Fruit fly (Drosophila melanogaster) whole organism, embryonic: ENCODE measurements around the gene Vha100-2.

Experiments
- CG10209 ChIP-seq: fragments of 200-800 bp; sonication (Bioruptor generic); optimal IDR thresholded peaks from 3 replicates; lab custom pipeline; 2017; ENCODE audit warnings: missing biosample characterization, mild to moderate bottlenecking, missing genetic modification characterization, missing genetic modification reagents
- CG10366 ChIP-seq: fragments of 200-800 bp; sonication (Bioruptor generic); IDR thresholded peaks from 2 replicates; pipeline ENCODE4 v1.3.6; 2022; ENCODE audit warnings: missing biosample characterization, missing genetic modification characterization
- CG11504 ChIP-seq: fragments of 200-800 bp; sonication (Bioruptor generic); optimal IDR thresholded peaks from 3 replicates; lab custom pipeline; 2019; ENCODE audit warnings: missing biosample characterization, mild to moderate bottlenecking, missing genetic modification characterization, moderate library complexity
- CG11695 ChIP-seq: fragments of 200-800 bp; sonication (Bioruptor generic); IDR thresholded peaks from 3 replicates; pipeline ENCODE4 v1.3.6; 2022; ENCODE audit warnings: missing biosample characterization, missing genetic modification characterization
- CG14441 ChIP-seq: fragments of 200-800 bp; sonication (Bioruptor generic); IDR thresholded peaks from 2 replicates; pipeline ENCODE4 v1.3.6; 2022; ENCODE audit warnings: missing biosample characterization, missing genetic modification characterization
- CG15514 ChIP-seq: fragments of 200-800 bp; sonication (Bioruptor generic); optimal IDR thresholded peaks from 3 replicates; lab custom pipeline; 2017; ENCODE audit warnings: missing biosample characterization, missing genetic modification characterization, mild to moderate bottlenecking, moderate library complexity, missing genetic modification reagents
- CG1602 ChIP-seq: fragments of 200-800 bp; sonication (Bioruptor generic); optimal IDR thresholded peaks from 3 replicates; lab custom pipeline; 2016; ENCODE audit warnings: missing biosample characterization, missing genetic modification characterization
- CG16863 ChIP-seq: fragments of 200-800 bp; sonication (Bioruptor generic); optimal IDR thresholded peaks from 3 replicates; lab custom pipeline; 2016; ENCODE audit warnings: missing biosample characterization, missing genetic modification characterization
- CG17385 ChIP-seq: fragments of 200-800 bp; sonication (Bioruptor generic); optimal IDR thresholded peaks from 3 replicates; lab custom pipeline; 2018; ENCODE audit warnings: missing biosample characterization, mild to moderate bottlenecking, missing genetic modification characterization
- CG2202 ChIP-seq: fragments of 200-800 bp; sonication (Bioruptor generic); optimal IDR thresholded peaks from 2 replicates; lab custom pipeline; 2018; ENCODE audit warnings: missing biosample characterization, mild to moderate bottlenecking, missing genetic modification characterization
- CG2712 ChIP-seq: fragments of 200-800 bp; optimal IDR thresholded peaks from 3 replicates; lab custom pipeline; 2019; ENCODE audit warnings: missing biosample characterization, mild to moderate bottlenecking, missing genetic modification characterization, moderate library complexity
- CG2875 ChIP-seq: fragments of 200-800 bp; sonication (Bioruptor generic); optimal IDR thresholded peaks from 2 replicates; lab custom pipeline; 2017; ENCODE audit warnings: missing biosample characterization, mild to moderate bottlenecking, missing genetic modification characterization, missing genetic modification reagents
- CG30403 ChIP-seq: fragments of 200-800 bp; sonication (Bioruptor generic); optimal IDR thresholded peaks from 3 replicates; lab custom pipeline; 2016; ENCODE audit warnings: missing biosample characterization, missing genetic modification characterization
- CG34422 ChIP-seq: fragments of 200-800 bp; sonication (Bioruptor generic); IDR thresholded peaks from 3 replicates; pipeline ENCODE4 v1.3.6; 2022; ENCODE audit warnings: missing biosample characterization, missing genetic modification characterization
- CG43689 ChIP-seq: fragments of 200-800 bp; sonication (Bioruptor generic); IDR thresholded peaks from 2 replicates; pipeline ENCODE4 v1.3.6; 2022; ENCODE audit warnings: missing biosample characterization, missing genetic modification characterization
- CG6683 ChIP-seq: fragments of 200-800 bp; sonication (Bioruptor generic); optimal IDR thresholded peaks from 2 replicates; lab custom pipeline; 2017; ENCODE audit warnings: missing biosample characterization, mild to moderate bottlenecking, missing genetic modification characterization, missing genetic modification reagents
- CG6765 ChIP-seq: fragments of 200-800 bp; sonication (Bioruptor generic); optimal IDR thresholded peaks from 3 replicates; lab custom pipeline; 2017; ENCODE audit warnings: missing biosample characterization, mild to moderate bottlenecking, missing genetic modification characterization
- CG7372 ChIP-seq: fragments of 200-800 bp; sonication (Bioruptor generic); IDR thresholded peaks from 2 replicates; pipeline ENCODE4 v1.3.6; 2022; ENCODE audit warnings: missing biosample characterization, missing genetic modification characterization
- CG8388 ChIP-seq: fragments of 200-800 bp; sonication (Bioruptor generic); optimal IDR thresholded peaks from 2 replicates; lab custom pipeline; 2019; ENCODE audit warnings: missing biosample characterization, mild to moderate bottlenecking, missing genetic modification characterization, moderate library complexity
- CG9727 ChIP-seq: fragments of 200-800 bp; sonication (Bioruptor generic); optimal IDR thresholded peaks from 3 replicates; lab custom pipeline; 2017; ENCODE audit warnings: missing biosample characterization, mild to moderate bottlenecking, missing genetic modification characterization
- CG9797 ChIP-seq: fragments of 200-800 bp; sonication (Bioruptor generic); optimal IDR thresholded peaks from 3 replicates; lab custom pipeline; 2018; ENCODE audit warnings: missing biosample characterization, mild to moderate bottlenecking, missing genetic modification characterization
- CG9932 ChIP-seq: fragments of 200-800 bp; sonication (Bioruptor generic); IDR thresholded peaks from 2 replicates; pipeline ENCODE4 v1.3.6; 2022; ENCODE audit warnings: missing biosample characterization, missing genetic modification characterization
- CoRest ChIP-seq: fragments of 200-800 bp; sonication (Bioruptor generic); optimal IDR thresholded peaks from 3 replicates; lab custom pipeline; 2018; ENCODE audit warnings: missing biosample characterization, mild to moderate bottlenecking, missing genetic modification characterization, moderate library complexity
- D ChIP-seq, 2 experiments: fragments of 200-800 bp in 1 of 2; fragments of >200 bp in 1 of 2; sonication (Bioruptor generic) in 1 of 2; optimal IDR thresholded peaks; 2 replicates in 1 of 2; 3 replicates in 1 of 2; lab custom pipeline; 2017; ENCODE audit warnings: mild to moderate bottlenecking in 1 of 2, missing biosample characterization in 1 of 2, missing genetic modification characterization in 1 of 2, missing genetic modification reagents in 1 of 2
- Ets65A ChIP-seq: fragments of 200-800 bp; sonication (Bioruptor generic); peaks from one replicate; lab custom pipeline; 2016; ENCODE audit warnings: missing biosample characterization, missing genetic modification characterization
- Gug ChIP-seq: fragments of 200-800 bp; sonication (Bioruptor generic); IDR thresholded peaks from 4 replicates; pipeline ENCODE4 v1.3.6; 2022; ENCODE audit warnings: missing biosample characterization, missing genetic modification characterization
- HmgZ ChIP-seq: fragments of 200-800 bp; sonication (Bioruptor generic); optimal IDR thresholded peaks from 2 replicates; lab custom pipeline; 2018; ENCODE audit warnings: missing biosample characterization, mild to moderate bottlenecking, missing genetic modification characterization
- Meics ChIP-seq: fragments of 200-800 bp; sonication (Bioruptor generic); optimal IDR thresholded peaks from 2 replicates; lab custom pipeline; 2017; ENCODE audit warnings: missing biosample characterization, mild to moderate bottlenecking, missing genetic modification characterization
- Nf-YB ChIP-seq: fragments of 200-800 bp; sonication (Bioruptor generic); optimal IDR thresholded peaks from 3 replicates; lab custom pipeline; 2019; ENCODE audit warnings: missing biosample characterization, mild to moderate bottlenecking, missing genetic modification characterization, moderate library complexity
- Side ChIP-seq: fragments of 200-800 bp; sonication (Bioruptor generic); optimal IDR thresholded peaks from 2 replicates; lab custom pipeline; 2016; ENCODE audit warnings: missing biosample characterization, missing genetic modification characterization
- Usf ChIP-seq: fragments of 200-800 bp; sonication (Bioruptor generic); optimal IDR thresholded peaks from 2 replicates; lab custom pipeline; 2017; ENCODE audit warnings: missing genotype, missing biosample characterization, missing genetic modification characterization
- Xbp1 ChIP-seq: fragments of 200-800 bp; sonication (Bioruptor generic); optimal IDR thresholded peaks from 3 replicates; lab custom pipeline; 2016; ENCODE audit warnings: missing biosample characterization, mild to moderate bottlenecking, missing genetic modification characterization
- ara ChIP-seq: fragments of 200-800 bp; sonication (Bioruptor generic); IDR thresholded peaks from 2 replicates; pipeline ENCODE4 v1.3.6; 2022; ENCODE audit warnings: missing biosample characterization, missing genetic modification characterization
- ci ChIP-seq: fragments of 200-800 bp; sonication (Bioruptor generic); IDR thresholded peaks from 3 replicates; pipeline ENCODE4 v1.3.6; 2022; ENCODE audit warnings: missing biosample characterization, missing genetic modification characterization
- corto ChIP-seq: fragments of 200-800 bp; sonication (Bioruptor generic); optimal IDR thresholded peaks from 2 replicates; lab custom pipeline; 2016; ENCODE audit warnings: missing biosample characterization, mild to moderate bottlenecking, missing genetic modification characterization, moderate library complexity
- dysf ChIP-seq: fragments of 200-800 bp; sonication (Bioruptor generic); IDR thresholded peaks from 3 replicates; pipeline ENCODE4 v1.3.6; 2022; ENCODE audit warnings: missing biosample characterization, missing genetic modification characterization
- fd3F ChIP-seq: fragments of 200-800 bp; sonication (Bioruptor generic); optimal IDR thresholded peaks from 2 replicates; lab custom pipeline; 2018; ENCODE audit warnings: missing biosample characterization, mild to moderate bottlenecking, missing genetic modification characterization, moderate library complexity
- hbn ChIP-seq: fragments of 200-800 bp; sonication (Bioruptor generic); IDR thresholded peaks from 2 replicates; pipeline ENCODE4 v1.3.6; 2022; ENCODE audit warnings: missing biosample characterization, missing genetic modification characterization; ENCODE audit not compliant: partially characterized antibody
- lbe ChIP-seq: fragments of 200-800 bp; sonication (Bioruptor generic); optimal IDR thresholded peaks from 2 replicates; lab custom pipeline; 2016; ENCODE audit warnings: missing biosample characterization, mild to moderate bottlenecking, missing genetic modification characterization
- lola ChIP-seq, 3 experiments: fragments of >200 bp in 2 of 3; fragments of 200-800 bp in 1 of 3; sonication (Bioruptor generic) in 1 of 3; optimal IDR thresholded peaks; 2 replicates each; lab custom pipeline; 2017 to 2019; ENCODE audit warnings: missing biosample characterization in 3 of 3, missing genetic modification characterization in 3 of 3, mild to moderate bottlenecking in 1 of 3, moderate library complexity in 1 of 3
- nmo ChIP-seq: fragments of 200-800 bp; sonication (Bioruptor generic); optimal IDR thresholded peaks from 2 replicates; lab custom pipeline; 2018; ENCODE audit warnings: missing biosample characterization, mild to moderate bottlenecking, missing genetic modification characterization, moderate library complexity
- org-1 ChIP-seq: fragments of 200-800 bp; sonication (Bioruptor generic); optimal IDR thresholded peaks from 2 replicates; lab custom pipeline; 2017; ENCODE audit warnings: missing biosample characterization, missing genetic modification characterization
- pan ChIP-seq, 4 experiments: fragments of >200 bp in 3 of 4; fragments of 200-800 bp in 1 of 4; sonication (Bioruptor generic) in 1 of 4; optimal IDR thresholded peaks in 3 of 4; IDR thresholded peaks in 1 of 4; 2 replicates each; pipeline versions ENCODE4 v1.3.6 to Lab custom; 2017 to 2022; ENCODE audit warnings: missing biosample characterization in 2 of 4, missing genetic modification characterization in 2 of 4, mixed read lengths in 1 of 4
- pho ChIP-seq: fragments of 200-800 bp; sonication (Bioruptor generic); optimal IDR thresholded peaks from 2 replicates; lab custom pipeline; 2016; ENCODE audit warnings: missing biosample characterization, missing genetic modification characterization
- seq ChIP-seq: fragments of 200-800 bp; sonication (Bioruptor generic); IDR thresholded peaks from 2 replicates; pipeline ENCODE4 v1.3.6; 2022; ENCODE audit warnings: missing biosample characterization, missing genetic modification characterization
- shn ChIP-seq: fragments of 200-800 bp; sonication (Bioruptor generic); optimal IDR thresholded peaks from 3 replicates; lab custom pipeline; 2016; ENCODE audit warnings: missing biosample characterization, missing genetic modification characterization
- slbo ChIP-seq: fragments of 200-800 bp; sonication (Bioruptor generic); IDR thresholded peaks from 2 replicates; pipeline ENCODE4 v1.3.6; 2022; ENCODE audit warnings: missing biosample characterization, missing genetic modification characterization
- tup ChIP-seq: fragments of 200-800 bp; sonication (Bioruptor generic); optimal IDR thresholded peaks from 2 replicates; lab custom pipeline; 2016; ENCODE audit warnings: missing biosample characterization, mild to moderate bottlenecking, missing genetic modification characterization, moderate library complexity
- unpg ChIP-seq: fragments of 200-800 bp; sonication (Bioruptor generic); optimal IDR thresholded peaks from 3 replicates; lab custom pipeline; 2018; ENCODE audit warnings: missing biosample characterization, mild to moderate bottlenecking, missing genetic modification characterization, moderate library complexity

The Vha100-2 gene

DNA sequence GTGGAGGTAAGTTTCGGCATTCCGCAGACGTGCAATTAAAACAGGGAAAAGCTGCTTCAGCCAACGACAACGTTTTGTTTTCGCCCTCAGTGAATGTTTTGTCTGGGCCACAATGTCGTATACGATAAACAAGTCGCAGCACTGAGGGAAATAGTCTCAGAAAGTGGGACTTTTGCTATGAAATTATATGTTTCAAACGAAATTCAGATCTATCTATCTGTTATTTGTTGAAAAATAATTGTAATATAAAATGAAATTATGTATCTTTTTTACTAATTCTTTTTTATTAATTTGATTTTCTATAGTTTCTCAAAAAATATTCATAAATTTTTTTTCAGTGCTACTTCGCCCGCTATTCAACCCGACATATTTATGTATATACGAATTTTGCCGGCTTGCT lies 5.5 kb downstream of the Vha100-2 start (continued):
- TF ChIP-seq CG11695 (GFP tag; lab: Robert Waterston, UW), result peak; percentile 54; the same call in 1 of the 3 replicates
- peak; percentile 31 for TF ChIP-seq HmgZ
- TF ChIP-seq CG10209 (GFP tag; lab: Kevin White, UChicago), result peak; percentile 40
- TF ChIP-seq CG9797, result no peak
- TF ChIP-seq Usf (GFP tag; lab: Kevin White, UChicago), result peak; percentile 7
- 0 out of 2 replicates have a peak, but pooled peaks have one; percentile 40 for TF ChIP-seq seq
- peak; percentile 64 for TF ChIP-seq CG2712 (tag; lab: Kevin White, UChicago)
- peak; percentile 54 for TF ChIP-seq CG9727 (GFP tag; lab: Kevin White, UChicago)
- TF ChIP-seq lola (GFP tag; optimal IDR thresholded peaks at IDR 0.05; lab: Kevin White, UChicago), result peak in 1 of 3 experiments; percentile 39
- TF ChIP-seq pho (GFP tag; lab: Kevin White, UChicago), result no peak
- peak; percentile 52 for TF ChIP-seq nmo (GFP tag; lab: Kevin White, UChicago)
- peak; percentile 24; the same call in 1 of the 2 replicates for TF ChIP-seq CG14441 (GFP tag; lab: Robert Waterston, UW)
- peak; percentile 65 for TF ChIP-seq dysf
- no peak for TF ChIP-seq hbn (GFP tag; lab: Robert Waterston, UW)
- peak; percentile 73 for TF ChIP-seq CG9932 (GFP tag; lab: Robert Waterston, UW)
- no peak for TF ChIP-seq shn (GFP tag; lab: Kevin White, UChicago)
- peak; percentile 15 for TF ChIP-seq CG6765
- peak; percentile 43 for TF ChIP-seq Ets65A (GFP tag; lab: Kevin White, UChicago)
- TF ChIP-seq corto (GFP tag; lab: Kevin White, UChicago), result peak; percentile 38
- TF ChIP-seq CG34422 (GFP tag; lab: Robert Waterston, UW), result peak; percentile 66; the same call in 2 of the 3 replicates
- peak; percentile 11; the same call in 1 of the 2 replicates for TF ChIP-seq CG10366 (GFP tag; lab: Robert Waterston, UW)
- 0 out of 3 replicates have a peak, but pooled peaks have one; percentile 47 for TF ChIP-seq ci (GFP tag; lab: Robert Waterston, UW)
- peak; percentile 60 for TF ChIP-seq CoRest (tag; lab: Kevin White, UChicago)
- TF ChIP-seq slbo (GFP tag; lab: Robert Waterston, UW), result peak; percentile 76
- TF ChIP-seq CG15514, result no peak
- peak; percentile 62 for TF ChIP-seq lbe (GFP tag; lab: Kevin White, UChicago)
- peak; percentile 32 for TF ChIP-seq fd3F (GFP tag; lab: Kevin White, UChicago)
- peak; percentile 22 for TF ChIP-seq CG6683 (GFP tag; lab: Kevin White, UChicago)
- TF ChIP-seq CG11504 (tag; lab: Kevin White, UChicago), result peak; percentile 34
- TF ChIP-seq Gug (GFP tag; lab: Robert Waterston, UW), result peak; percentile 26; the same call in 1 of the 4 replicates
- peak; percentile 3 for TF ChIP-seq tup (GFP tag; lab: Kevin White, UChicago)
- TF ChIP-seq CG2875 (GFP tag; lab: Kevin White, UChicago), result peak; percentile 19
- TF ChIP-seq CG43689 (GFP tag; lab: Robert Waterston, UW), result no peak
- peak; percentile 55 for TF ChIP-seq CG8388 (GFP tag; lab: Kevin White, UChicago)
- peak; percentile 46 for TF ChIP-seq Xbp1 (GFP tag; lab: Kevin White, UChicago)
- peak; percentile 54 for TF ChIP-seq Meics
- TF ChIP-seq D (optimal IDR thresholded peaks at IDR 0.05; lab: Kevin White, UChicago), result no peak
- TF ChIP-seq D (GFP tag; optimal IDR thresholded peaks at IDR 0.05; lab: Kevin White, UChicago), result no peak
- TF ChIP-seq Nf-YB (GFP tag; lab: Kevin White, UChicago), result peak; percentile 12
- TF ChIP-seq unpg (GFP tag; lab: Kevin White, UChicago), result peak; percentile 72
- peak; percentile 63 for TF ChIP-seq CG30403 (GFP tag; lab: Kevin White, UChicago)
- peak; percentile 27 for TF ChIP-seq org-1
- no peak for TF ChIP-seq CG7372 (GFP tag; lab: Robert Waterston, UW)
- TF ChIP-seq CG17385 (GFP tag; lab: Kevin White, UChicago), result peak; percentile 54
- no peak for TF ChIP-seq CG2202 (tag; lab: Kevin White, UChicago)
- no peak for TF ChIP-seq Side (GFP tag; lab: Kevin White, UChicago)
- TF ChIP-seq CG1602 (GFP tag; lab: Kevin White, UChicago), result peak; percentile 1
- peak; percentile 14; the same call in 1 of the 2 replicates for TF ChIP-seq ara (GFP tag; lab: Robert Waterston, UW)
- no peak for TF ChIP-seq pan (optimal IDR thresholded peaks at IDR 0.05; lab: Kevin White, UChicago)
- TF ChIP-seq pan (GFP tag; optimal IDR thresholded peaks at IDR 0.05 in 1 of 2, IDR thresholded peaks at IDR 0.05 in 1 of 2), result peak in 1 of 2 experiments; percentile 68
- TF ChIP-seq CG16863 (GFP tag; lab: Kevin White, UChicago), result no peak
